Worm (Caenorhabditis elegans) whole organism, early embryonic: ENCODE data around the gene R11D1.4.

ENCODE experiments used
- B0310.2 ChIP-seq: sonication (generic microtip); optimal IDR thresholded peaks from 2 replicates; lab custom pipeline; 2016; ENCODE audit warnings: mild to moderate bottlenecking, missing genetic modification characterization, missing compliant biosample characterization
- aly-1 ChIP-seq: sonication (generic microtip); optimal IDR thresholded peaks from 2 replicates; lab custom pipeline; 2016; ENCODE audit warnings: missing genetic modification characterization, missing compliant biosample characterization
- ama-1 ChIP-seq: fragments of 150-350 bp; optimal IDR thresholded peaks from 2 replicates; lab custom pipeline; 2014
- ceh-13 ChIP-seq: fragments of 200-800 bp; sonication (Bioruptor generic); optimal IDR thresholded peaks from 2 replicates; lab custom pipeline; 2018; ENCODE audit warnings: mild to moderate bottlenecking, missing genetic modification characterization, missing compliant biosample characterization
- ceh-36 ChIP-seq: sonication (generic microtip); optimal IDR thresholded peaks from 2 replicates; lab custom pipeline; 2016; ENCODE audit warnings: missing genetic modification characterization, inconsistent platforms, missing compliant biosample characterization
- ets-7 ChIP-seq: sonication (generic microtip); optimal IDR thresholded peaks from 2 replicates; lab custom pipeline; 2016; ENCODE audit warnings: missing genotype, missing genetic modification characterization, missing compliant biosample characterization
- flt-1 ChIP-seq: fragments of 200-800 bp; sonication (Bioruptor generic); IDR thresholded peaks from 2 replicates; pipeline ENCODE4 v1.3.6; 2022; ENCODE audit warnings: missing genetic modification characterization, missing compliant biosample characterization
- hmg-4 ChIP-seq: fragments of 200-800 bp; sonication (Bioruptor generic); optimal IDR thresholded peaks from 2 replicates; lab custom pipeline; 2018; ENCODE audit warnings: mild to moderate bottlenecking, missing genetic modification characterization, missing compliant biosample characterization
- hnd-1 ChIP-seq: sonication (generic microtip); optimal IDR thresholded peaks from 2 replicates; lab custom pipeline; 2016; ENCODE audit warnings: missing genetic modification characterization, missing compliant biosample characterization
- scrt-1 ChIP-seq: fragments of 200-800 bp; sonication (Bioruptor generic); IDR thresholded peaks from 2 replicates; pipeline ENCODE4 v1.3.6; 2022; ENCODE audit warnings: missing genetic modification characterization, missing compliant biosample characterization
- sea-1 ChIP-seq: fragments of 200-800 bp; sonication (Bioruptor generic); conservative IDR thresholded peaks from 2 replicates; pipeline ENCODE4 v1.3.6; 2022; ENCODE audit warnings: missing genetic modification characterization, missing compliant biosample characterization
- tbx-37 ChIP-seq: fragments of 200-800 bp; sonication (Bioruptor generic); conservative IDR thresholded peaks from 2 replicates; pipeline ENCODE4 v1.3.6; 2022; ENCODE audit warnings: missing genetic modification reagents, missing genetic modification characterization, missing compliant biosample characterization

DNA sequence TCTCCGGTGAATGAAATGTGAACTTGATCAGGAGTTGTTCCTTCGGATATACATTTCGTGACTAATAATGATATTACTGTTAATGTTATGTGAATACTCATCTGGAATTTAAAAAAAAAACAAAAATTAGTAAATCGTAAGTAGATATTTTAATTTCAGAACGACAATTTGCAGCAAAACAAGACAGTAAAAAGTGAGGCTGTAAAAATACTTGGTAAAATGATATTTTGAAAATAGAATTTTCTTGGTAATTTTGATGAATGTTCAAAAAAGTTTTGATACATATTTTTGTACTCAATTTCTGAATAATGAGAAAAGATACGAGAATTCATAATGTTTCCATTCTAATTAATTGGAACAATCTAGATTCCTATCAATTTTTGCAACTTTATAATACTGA lies 45.6 kb upstream of the R11D1.4 start, which contains the start of gene papl-1:
- no peak for TF ChIP-seq aly-1 (tag; lab: Kevin White, UChicago)
- TF ChIP-seq tbx-37 = no peak
- no peak for TF ChIP-seq ama-1 (lab: Kevin White, UChicago)
- no peak for TF ChIP-seq B0310.2
- no peak for TF ChIP-seq flt-1 (GFP tag; lab: Robert Waterston, UW)
- no peak for TF ChIP-seq ets-7 (tag; lab: Kevin White, UChicago)
- no peak for TF ChIP-seq ceh-13
- no peak for TF ChIP-seq hmg-4 (GFP tag; lab: Kevin White, UChicago)
- no peak for TF ChIP-seq hnd-1 (tag; lab: Kevin White, UChicago)
- TF ChIP-seq scrt-1 (GFP tag; lab: Robert Waterston, UW) = no peak
- no peak for TF ChIP-seq ceh-36 (tag; lab: Kevin White, UChicago)
- no peak for TF ChIP-seq sea-1 (GFP tag; lab: Robert Waterston, UW)
